Worm (Caenorhabditis elegans) whole organism, young adult: ENCODE results near the gene tmem-138.

Experiments
- F10E7.11 ChIP-seq: sonication (generic microtip); optimal IDR thresholded peaks from 2 replicates; lab custom pipeline; 2017; ENCODE audit warnings: mild to moderate bottlenecking, missing genetic modification characterization, moderate library complexity, missing compliant biosample characterization
- K11D2.4 ChIP-seq: fragments of 200-800 bp; sonication (Bioruptor generic); IDR thresholded peaks from 2 replicates; pipeline ENCODE4 v1.3.6; 2022; ENCODE audit warnings: missing genetic modification reagents, missing genetic modification characterization, missing compliant biosample characterization
- akir-1 ChIP-seq: fragments of 200-800 bp; sonication (Bioruptor generic); optimal IDR thresholded peaks from 2 replicates; lab custom pipeline; 2018; ENCODE audit warnings: mild to moderate bottlenecking, missing genetic modification characterization, moderate library complexity, missing compliant biosample characterization
- ceh-58 ChIP-seq: fragments of 200-800 bp; sonication (Bioruptor generic); IDR thresholded peaks from 2 replicates; pipeline ENCODE4 v1.3.6; 2022; ENCODE audit warnings: missing genetic modification characterization, missing compliant biosample characterization
- egl-18 ChIP-seq: fragments of 200-800 bp; sonication (Bioruptor generic); IDR thresholded peaks from 2 replicates; pipeline ENCODE4 v1.3.6; 2022; ENCODE audit warnings: missing genetic modification reagents, missing genetic modification characterization, missing compliant biosample characterization
- him-1 ChIP-seq: sonication (generic microtip); optimal IDR thresholded peaks from 2 replicates; lab custom pipeline; 2016; ENCODE audit warnings: missing genotype, missing genetic modification reagents, missing genetic modification characterization, missing compliant biosample characterization
- madf-3 ChIP-seq: fragments of 200-800 bp; sonication (Bioruptor generic); IDR thresholded peaks from 2 replicates; pipeline ENCODE4 v1.3.6; 2022; ENCODE audit warnings: missing genetic modification reagents, missing genetic modification characterization, missing compliant biosample characterization
- mel-28 ChIP-seq: sonication (generic microtip); optimal IDR thresholded peaks from 2 replicates; lab custom pipeline; 2016; ENCODE audit warnings: borderline replicate concordance, mild to moderate bottlenecking, missing genetic modification characterization, missing compliant biosample characterization
- nfya-1 ChIP-seq: sonication (generic microtip); optimal IDR thresholded peaks from 2 replicates; lab custom pipeline; 2017; ENCODE audit warnings: antibody characterized with exemption, missing compliant biosample characterization, missing genetic modification characterization, borderline replicate concordance; ENCODE audit not compliant: insufficient read depth
- nhr-27 ChIP-seq: fragments of 200-800 bp; sonication (Bioruptor generic); optimal IDR thresholded peaks from 2 replicates; lab custom pipeline; 2018; ENCODE audit warnings: mild to moderate bottlenecking, missing genetic modification characterization, moderate library complexity, missing compliant biosample characterization
- nhr-90 ChIP-seq: sonication (generic microtip); optimal IDR thresholded peaks from 2 replicates; lab custom pipeline; 2016; ENCODE audit warnings: missing genotype, mild to moderate bottlenecking, missing genetic modification characterization, missing compliant biosample characterization
- unc-62 ChIP-seq: fragments of 150-350 bp; optimal IDR thresholded peaks from 2 replicates; lab custom pipeline; 2014; ENCODE audit warnings: missing biosample characterization, missing genetic modification reagents, missing genetic modification characterization
- ztf-22 ChIP-seq: fragments of 200-800 bp; sonication (Bioruptor generic); optimal IDR thresholded peaks from 2 replicates; lab custom pipeline; 2018; ENCODE audit warnings: mild to moderate bottlenecking, missing genetic modification characterization, moderate library complexity, missing compliant biosample characterization
- ztf-3 ChIP-seq: fragments of 200-800 bp; sonication (Bioruptor generic); optimal IDR thresholded peaks from 2 replicates; lab custom pipeline; 2018; ENCODE audit warnings: mild to moderate bottlenecking, missing genetic modification characterization, missing compliant biosample characterization

DNA sequence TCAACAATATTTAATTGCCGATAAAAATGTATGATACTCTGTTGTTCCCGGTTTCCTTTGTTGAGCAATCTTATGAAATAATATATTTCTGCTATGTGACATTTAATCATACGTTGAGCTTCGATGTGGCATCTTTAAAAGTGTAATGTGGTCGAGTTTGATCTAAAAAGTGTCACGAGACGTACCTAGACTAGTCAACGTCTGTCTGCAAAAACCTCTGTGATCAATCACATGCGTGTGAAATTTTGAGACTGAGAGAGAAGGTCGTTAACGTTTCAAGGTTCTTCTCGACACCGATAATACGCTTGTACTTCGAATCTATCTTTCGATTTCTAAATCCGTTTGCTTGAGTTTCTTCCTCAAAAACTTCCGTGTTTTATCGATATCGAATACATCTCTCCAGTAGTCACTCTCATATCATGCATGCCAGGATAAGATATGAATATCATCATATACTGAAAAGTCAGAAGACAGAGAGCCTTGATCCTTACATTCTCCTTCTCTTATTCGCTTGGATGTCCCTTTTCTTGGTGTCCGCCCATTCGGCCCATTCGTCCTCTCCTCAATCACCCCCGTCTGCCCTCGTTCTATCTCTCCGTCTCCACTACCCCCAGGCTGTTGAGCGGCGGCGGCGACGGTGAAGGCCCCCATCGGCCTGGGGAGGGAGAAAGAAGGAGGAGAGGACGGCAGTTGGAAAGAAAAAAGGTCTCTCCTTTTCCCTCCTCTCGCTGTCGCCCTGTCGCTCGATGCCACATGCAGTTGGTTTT is 28.7 kb upstream of the tmem-138 start:
- no peak for TF ChIP-seq him-1 (tag; lab: Kevin White, UChicago)
- TF ChIP-seq madf-3 (GFP tag; lab: Robert Waterston, UW) = no peak
- TF ChIP-seq nhr-90 (tag; lab: Kevin White, UChicago) = no peak
- TF ChIP-seq F10E7.11 (tag; lab: Kevin White, UChicago) = no peak
- no peak for TF ChIP-seq K11D2.4 (GFP tag; lab: Robert Waterston, UW)
- no peak for TF ChIP-seq nhr-27 (tag; lab: Kevin White, UChicago)
- TF ChIP-seq ztf-3 (GFP tag; lab: Kevin White, UChicago) = no peak
- TF ChIP-seq mel-28 (tag; lab: Kevin White, UChicago) = no peak
- TF ChIP-seq unc-62 (GFP tag; lab: Kevin White, UChicago) = peak; percentile 52
- TF ChIP-seq akir-1 (GFP tag; lab: Kevin White, UChicago) = no peak
- TF ChIP-seq egl-18 (GFP tag; lab: Robert Waterston, UW) = no peak
- TF ChIP-seq nfya-1 (tag; lab: Kevin White, UChicago) = no peak
- no peak for TF ChIP-seq ztf-22
- TF ChIP-seq ceh-58 (GFP tag; lab: Robert Waterston, UW) = no peak
